Fruit fly (Drosophila melanogaster): ENCODE measurements around the gene RpL10Ab.

RpL10Ab gene

dm6 chr3L:11822446-11823334, at the start of gene RpL10Ab:
Gene RpL10Ab (plus strand): TSS chr3L:11822851.
- TF ChIP-seq noc (tag; optimal IDR thresholded peaks at IDR 0.05) = no peak

dm6 chr3L:11773796-11774195, 48.9 kb upstream of the RpL10Ab start:
- no peak for TF ChIP-seq noc (tag; optimal IDR thresholded peaks at IDR 0.05)

DNA sequence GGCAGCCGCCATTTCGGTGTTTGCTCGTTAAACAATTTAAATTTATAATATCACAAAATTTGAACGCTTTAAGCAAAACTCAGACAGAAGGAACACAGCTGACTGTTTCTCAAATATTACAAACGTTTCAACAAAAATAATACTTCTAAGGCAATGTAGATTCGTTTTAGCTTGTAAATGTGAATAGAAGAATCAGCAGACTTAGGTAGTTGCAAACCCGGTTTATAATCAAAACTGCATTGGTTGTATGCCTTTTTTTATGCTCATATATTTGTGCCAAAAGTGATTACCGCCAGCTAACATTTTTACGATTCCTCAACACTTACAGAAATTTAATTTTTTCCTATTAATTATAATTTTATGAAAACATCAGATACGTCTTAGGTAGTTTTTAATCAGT, 48.2 kb upstream of the RpL10Ab start, which contains the start of gene Tim13:
Tim13 (minus strand) TSS at position 101 of the 400 bp plus-strand sequence.
- TF ChIP-seq noc (tag; optimal IDR thresholded peaks at IDR 0.05) = no peak

dm6 chr3L:11776731-11777130, 45.9 kb upstream of the RpL10Ab start, which contains the start of gene CG14131:
Gene CG14131 (plus strand): TSS chr3L:11777073.
- TF ChIP-seq noc (tag; optimal IDR thresholded peaks at IDR 0.05) = no peak

DNA sequence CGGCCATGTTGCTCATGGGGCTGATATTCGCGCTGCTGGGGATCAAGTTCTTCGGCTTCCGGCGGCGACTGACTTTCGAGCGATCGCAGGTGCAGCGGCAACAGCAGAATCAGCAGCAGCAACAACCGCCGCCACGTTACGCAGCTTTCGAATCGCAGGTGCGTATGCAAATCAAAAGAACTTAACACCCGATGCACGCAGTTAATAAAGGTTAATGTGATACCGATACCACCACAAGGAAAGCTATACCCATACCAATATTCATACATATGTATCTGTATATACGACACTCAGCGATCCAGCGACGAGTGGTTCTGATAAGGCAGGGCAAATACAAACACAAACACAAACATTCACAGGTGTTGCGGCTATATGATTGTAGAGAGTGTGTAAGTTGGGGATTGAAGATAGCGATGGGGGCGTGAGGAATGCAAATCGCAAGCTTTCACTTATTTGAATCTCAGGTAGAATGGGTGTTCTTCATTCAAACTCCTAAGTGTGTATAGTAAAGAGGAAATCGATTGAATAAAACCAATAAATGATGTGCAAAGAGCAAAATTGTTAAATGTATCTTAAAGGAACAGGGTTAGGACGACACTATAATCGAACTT, 45.2 kb upstream of the RpL10Ab start:
- no peak for TF ChIP-seq noc (tag; optimal IDR thresholded peaks at IDR 0.05)

DNA sequence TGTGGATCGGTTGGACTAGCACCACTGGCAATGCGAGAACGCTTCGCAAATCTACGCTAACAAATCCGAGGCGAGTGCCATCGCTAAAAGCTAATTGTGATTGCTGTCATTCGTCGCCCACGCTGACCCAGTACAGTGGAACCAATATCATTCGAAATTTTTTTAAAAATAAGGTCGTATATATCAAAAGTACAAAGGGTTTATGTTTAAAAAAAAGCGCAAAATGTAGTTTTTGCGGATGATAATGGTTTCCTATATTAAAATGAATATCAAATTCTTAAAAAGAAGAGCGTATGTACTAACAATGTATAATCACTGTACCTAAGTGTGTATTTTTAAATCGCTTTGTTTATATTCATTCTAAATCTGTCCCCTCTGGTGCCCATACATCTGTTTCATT, 37.4 kb upstream of the RpL10Ab start:
- TF ChIP-seq noc (tag; optimal IDR thresholded peaks at IDR 0.05) = peak; percentile 78

DNA sequence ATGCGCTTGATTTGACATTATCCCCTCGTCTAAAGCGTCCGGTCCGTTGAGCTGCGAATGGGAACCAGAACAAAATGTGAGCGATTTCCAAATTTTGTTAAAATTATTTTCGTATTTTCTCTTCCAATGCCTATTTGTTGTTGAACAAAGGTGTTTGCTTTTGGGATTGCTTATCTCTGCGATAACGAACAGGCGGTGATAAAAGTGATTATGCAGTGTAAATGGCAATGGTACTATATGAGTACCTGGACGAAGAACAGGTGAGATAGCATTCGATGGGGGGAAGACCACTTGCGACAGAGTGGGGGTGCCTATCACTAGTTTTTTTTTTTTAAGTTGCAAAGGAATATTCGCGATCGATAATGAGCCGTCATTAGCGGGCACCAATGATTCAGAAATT, 34.5 kb upstream of the RpL10Ab start:
- TF ChIP-seq noc (tag; optimal IDR thresholded peaks at IDR 0.05) = no peak

- peak; percentile 29 for TF ChIP-seq noc (tag; optimal IDR thresholded peaks at IDR 0.05)
Measured at dm6 chr3L:11788936-11789352, 33.7 kb upstream of the RpL10Ab start.

dm6 chr3L:11789773-11790172, 32.9 kb upstream of the RpL10Ab start, which contains the start of gene Pi3K68D:
Gene Pi3K68D (minus strand): TSS chr3L:11790013.
- no peak for TF ChIP-seq noc (tag; optimal IDR thresholded peaks at IDR 0.05)

DNA sequence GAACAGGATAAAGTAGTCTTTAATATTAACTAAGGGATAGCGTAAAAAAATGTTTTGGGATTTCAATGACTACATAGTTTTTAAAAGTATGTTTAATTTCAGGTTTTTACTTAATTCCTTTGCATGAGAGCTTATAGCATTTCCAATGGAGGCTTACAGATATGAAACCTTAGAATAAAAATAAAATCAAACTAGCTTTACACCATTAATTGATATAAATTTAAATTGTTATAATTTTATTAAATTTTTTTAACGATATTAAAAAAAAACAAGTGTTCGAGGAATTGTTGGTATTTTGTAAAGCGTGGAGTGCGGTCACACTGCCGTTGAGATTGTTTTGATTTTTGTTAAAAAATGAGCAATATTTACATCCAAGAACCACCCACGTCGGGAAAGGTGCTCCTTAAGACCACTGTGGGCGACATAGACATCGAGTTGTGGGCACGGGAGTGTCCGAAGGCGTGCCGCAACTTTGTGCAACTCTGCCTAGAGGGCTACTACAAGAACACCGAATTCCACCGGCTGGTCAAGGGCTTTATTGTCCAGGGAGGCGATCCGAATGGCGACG, 29.3 kb upstream of the RpL10Ab start, which contains the start of the genes twy and CG10907:
twy (minus strand) TSS at position 51 of the 568 bp plus-strand sequence.
CG10907 (plus strand) TSS at position 282 of the 568 bp plus-strand sequence.
- no peak for TF ChIP-seq noc (tag; optimal IDR thresholded peaks at IDR 0.05)

- TF ChIP-seq noc (tag; optimal IDR thresholded peaks at IDR 0.05) = no peak
Measured at dm6 chr3L:11795440-11795983, 27.1 kb upstream of the RpL10Ab start, which contains the start of gene Klp68D. Gene Klp68D (plus strand): TSS chr3L:11795614.

dm6 chr3L:11800761-11801160, 21.9 kb upstream of the RpL10Ab start, which contains the start of gene Gcat:
Gene Gcat (minus strand): TSS chr3L:11800861.
- TF ChIP-seq noc (tag; optimal IDR thresholded peaks at IDR 0.05) = no peak

DNA sequence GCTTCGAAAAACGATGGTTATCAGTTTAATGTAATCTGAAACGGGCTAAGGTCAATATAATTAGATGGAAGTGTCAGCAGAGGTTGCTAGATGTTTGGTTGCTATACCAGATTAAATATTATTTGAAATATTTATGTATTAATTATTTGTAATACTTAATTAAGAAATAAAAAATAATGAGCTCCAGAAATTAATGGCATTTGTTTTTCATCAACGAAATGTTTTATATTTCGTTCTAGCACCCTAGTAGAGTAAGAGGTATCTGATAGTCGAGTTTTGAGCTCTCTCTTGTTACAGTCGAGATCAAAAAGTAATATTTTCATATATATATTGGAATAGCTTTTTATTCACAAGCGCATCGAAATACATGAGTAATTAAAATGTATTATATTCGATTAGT, 21.0 kb upstream of the RpL10Ab start:
- no peak for TF ChIP-seq noc (tag; optimal IDR thresholded peaks at IDR 0.05)

DNA sequence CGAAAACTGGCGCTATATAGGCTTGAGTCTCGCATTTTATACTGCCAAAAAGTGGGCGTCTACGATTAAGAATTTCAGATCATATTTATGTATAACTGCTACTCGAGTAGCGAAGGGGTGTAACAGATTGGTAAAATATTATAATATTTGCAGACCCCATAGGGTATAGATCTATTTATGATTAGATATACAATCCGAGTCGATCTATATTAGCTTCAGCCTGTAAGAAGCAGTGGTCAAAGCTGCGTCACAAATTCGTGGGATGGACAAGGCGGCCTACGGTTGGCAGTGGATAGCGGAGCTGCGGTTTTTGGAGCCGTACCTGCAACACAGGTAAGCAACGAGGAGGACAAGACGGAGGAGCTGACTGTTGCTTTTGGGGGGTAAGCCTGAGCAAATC, 8.0 kb upstream of the RpL10Ab start, which contains the start of gene Cubn2:
Cubn2 (minus strand) TSS at position 101 of the 400 bp plus-strand sequence.
- TF ChIP-seq noc (tag; optimal IDR thresholded peaks at IDR 0.05) = no peak

DNA sequence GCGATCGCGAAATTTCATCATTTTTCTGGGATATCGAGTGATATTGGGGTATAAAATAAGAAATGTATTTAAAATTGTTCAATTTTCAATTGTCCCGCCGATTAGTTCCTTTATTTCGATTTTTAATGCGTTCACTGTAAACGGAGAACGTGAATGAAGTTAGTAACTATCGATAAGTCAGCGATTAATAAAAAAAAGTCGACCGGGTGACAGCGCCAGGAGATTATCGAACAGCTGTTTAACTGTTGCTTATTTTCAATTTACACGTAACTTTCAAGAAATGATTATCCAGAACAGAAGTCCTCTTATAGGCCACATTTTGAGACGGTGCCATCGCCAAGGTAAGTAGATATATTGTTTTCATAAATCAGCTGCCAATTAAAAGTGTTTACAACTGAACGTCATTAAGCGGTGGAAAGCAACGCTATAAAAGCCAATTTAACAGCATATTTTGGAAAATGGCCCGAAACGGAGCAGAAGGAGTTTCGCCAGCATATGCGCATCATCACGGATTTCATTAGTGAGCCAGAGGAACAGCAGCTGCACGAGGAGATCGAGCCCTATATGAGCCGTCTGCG, 7.3 kb upstream of the RpL10Ab start, which contains the start of gene CG14130:
CG14130 (plus strand) TSS at position 225 of the 578 bp plus-strand sequence.
- TF ChIP-seq noc (tag; optimal IDR thresholded peaks at IDR 0.05) = no peak
